Fruit fly (Drosophila melanogaster): ENCODE results near the gene RhoL.

dm6 chr3R:9548769-9549168 is 46.4 kb upstream of the RhoL start:
- no peak for TF ChIP-seq Pif1B (GFP tag; optimal IDR thresholded peaks at IDR 0.05)
- no peak for TF ChIP-seq CG17806 (tag; optimal IDR thresholded peaks at IDR 0.05)
- TF ChIP-seq CG15710 (tag; optimal IDR thresholded peaks at IDR 0.05) = no peak
- no peak for TF ChIP-seq CG8301 (tag; optimal IDR thresholded peaks at IDR 0.05)
- no peak for TF ChIP-seq rn (GFP tag; IDR thresholded peaks at IDR 0.05)
- no peak for TF ChIP-seq CG9948 (tag; optimal IDR thresholded peaks at IDR 0.05)
- no peak for TF ChIP-seq Pif1A (GFP tag; optimal IDR thresholded peaks at IDR 0.05)

Measured in whole organism, pupa.